Worm (Caenorhabditis elegans) whole organism, young adult: ENCODE data around the gene ubc-20.
A peak's percentile ranks its signal among the peaks of the same experiment; 100 is the strongest.

Experiments
- ZK185.1 ChIP-seq: sonication (generic microtip); optimal IDR thresholded peaks from 2 replicates; lab custom pipeline; 2016; ENCODE audit warnings: mild to moderate bottlenecking, missing genetic modification characterization, missing compliant biosample characterization; ENCODE audit not compliant: poor library complexity, severe bottlenecking
- bed-2 ChIP-seq: fragments of 200-800 bp; sonication (Bioruptor generic); IDR thresholded peaks from 2 replicates; pipeline ENCODE4 v1.3.6; 2022; ENCODE audit warnings: missing genetic modification reagents, missing genetic modification characterization, missing compliant biosample characterization
- cebp-1 ChIP-seq, 2 experiments: fragments of 200-800 bp in 1 of 2; sonication (Bioruptor generic) in 1 of 2; sonication (generic microtip) in 1 of 2; IDR thresholded peaks in 1 of 2; optimal IDR thresholded peaks in 1 of 2; 2 replicates each; pipeline versions ENCODE4 v1.3.6 to Lab custom; 2017 to 2022; ENCODE audit warnings: missing compliant biosample characterization in 2 of 2, missing genetic modification characterization in 2 of 2, mild to moderate bottlenecking in 1 of 2, missing genetic modification reagents in 1 of 2, moderate library complexity in 1 of 2
- die-1 ChIP-seq: sonication (generic microtip); optimal IDR thresholded peaks from 2 replicates; lab custom pipeline; 2016; ENCODE audit warnings: missing genotype, mild to moderate bottlenecking, missing genetic modification characterization, missing compliant biosample characterization
- dpff-1 ChIP-seq: sonication (generic microtip); optimal IDR thresholded peaks from 2 replicates; lab custom pipeline; 2017; ENCODE audit warnings: mild to moderate bottlenecking, missing genetic modification characterization, missing compliant biosample characterization
- lin-35 ChIP-seq, 3 experiments: fragments of 150-350 bp in 2 of 3; sonication (generic microtip) in 1 of 3; optimal IDR thresholded peaks; 2 replicates each; lab custom pipeline; 2014 to 2018; ENCODE audit warnings: missing biosample characterization in 3 of 3, missing genetic modification characterization in 3 of 3, missing genetic modification reagents in 3 of 3
- madf-10 ChIP-seq: sonication (generic microtip); optimal IDR thresholded peaks from 2 replicates; lab custom pipeline; 2016; ENCODE audit warnings: mild to moderate bottlenecking, missing genetic modification characterization, missing compliant biosample characterization
- mel-28 ChIP-seq: sonication (generic microtip); optimal IDR thresholded peaks from 2 replicates; lab custom pipeline; 2016; ENCODE audit warnings: borderline replicate concordance, mild to moderate bottlenecking, missing genetic modification characterization, missing compliant biosample characterization
- pha-4 ChIP-seq: fragments of 150-350 bp; sonication (generic microtip); optimal IDR thresholded peaks from 2 replicates; lab custom pipeline; 2014; ENCODE audit warnings: missing biosample characterization, missing genetic modification reagents, missing genetic modification characterization
- snpc-4 ChIP-seq, 5 experiments: fragments of 150-350 bp in 1 of 5; sonication (generic microtip) in 4 of 5; optimal IDR thresholded peaks; 2 replicates each; lab custom pipeline; 2014 to 2018; ENCODE audit warnings: missing genetic modification characterization in 5 of 5, missing biosample characterization in 3 of 5, antibody characterized with exemption in 2 of 5, mild to moderate bottlenecking in 2 of 5, missing compliant biosample characterization in 2 of 5, missing genotype in 2 of 5, moderate library complexity in 2 of 5, missing genetic modification reagents in 1 of 5
- unc-62 ChIP-seq: fragments of 150-350 bp; optimal IDR thresholded peaks from 2 replicates; lab custom pipeline; 2014; ENCODE audit warnings: missing biosample characterization, missing genetic modification reagents, missing genetic modification characterization
- ztf-22 ChIP-seq: fragments of 200-800 bp; sonication (Bioruptor generic); optimal IDR thresholded peaks from 2 replicates; lab custom pipeline; 2018; ENCODE audit warnings: mild to moderate bottlenecking, missing genetic modification characterization, moderate library complexity, missing compliant biosample characterization

DNA sequence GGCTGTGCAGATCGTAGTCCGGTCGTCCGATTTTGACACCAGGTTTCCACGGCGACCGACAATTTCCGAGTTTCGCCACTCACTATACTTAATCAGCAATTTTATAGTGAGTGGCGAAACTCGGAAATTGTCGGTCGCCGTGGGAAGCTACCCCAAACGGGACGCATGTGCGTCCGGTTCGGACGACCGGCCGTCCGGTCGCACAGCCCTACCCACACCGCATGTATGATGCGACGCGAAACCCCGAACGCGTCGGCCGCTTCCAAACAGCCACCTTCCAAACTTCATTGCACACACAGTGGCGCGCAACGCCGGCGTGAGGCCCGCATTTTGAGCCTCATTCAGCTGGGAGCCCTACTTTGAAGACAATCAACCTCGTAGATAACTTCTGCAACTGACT is 37.6 kb upstream of the ubc-20 start:
- TF ChIP-seq cebp-1 (GFP tag; IDR thresholded peaks at IDR 0.05; lab: Robert Waterston, UW) = no peak
- no peak for TF ChIP-seq cebp-1 (tag; optimal IDR thresholded peaks at IDR 0.05; lab: Kevin White, UChicago)
- no peak for TF ChIP-seq mel-28 (tag; lab: Kevin White, UChicago)
- no peak for TF ChIP-seq die-1
- no peak for TF ChIP-seq bed-2
- no peak for TF ChIP-seq ztf-22
- no peak for TF ChIP-seq lin-35 (GFP tag; optimal IDR thresholded peaks at IDR 0.05; lab: Kevin White, UChicago)
- TF ChIP-seq pha-4 = no peak
- no peak for TF ChIP-seq snpc-4 (GFP tag; optimal IDR thresholded peaks at IDR 0.05; lab: Kevin White, UChicago)
- peak in 2 of 4 experiments; percentile 67 to 85 for TF ChIP-seq snpc-4 (tag; optimal IDR thresholded peaks at IDR 0.05; lab: Kevin White, UChicago)
- TF ChIP-seq ZK185.1 (tag; lab: Kevin White, UChicago) = no peak
- TF ChIP-seq dpff-1 (tag; lab: Kevin White, UChicago) = no peak
- TF ChIP-seq madf-10 (tag; lab: Kevin White, UChicago) = no peak
- no peak for TF ChIP-seq unc-62 (GFP tag; lab: Kevin White, UChicago)
